Worm (Caenorhabditis elegans) whole organism, L3 larva: ENCODE data around the gene Y49E10.4.

Experiments used
- R02D3.7 ChIP-seq: fragments of 150-350 bp; optimal IDR thresholded peaks from 2 replicates; lab custom pipeline; 2014; ENCODE audit warnings: missing biosample characterization, missing genetic modification characterization
- ama-1 ChIP-seq: fragments of 150-350 bp; optimal IDR thresholded peaks from 2 replicates; lab custom pipeline; 2018
- egl-27 ChIP-seq: sonication (generic microtip); optimal IDR thresholded peaks from 4 replicates; lab custom pipeline; 2017; ENCODE audit warnings: missing biosample characterization, missing genetic modification reagents, missing genetic modification characterization
- fkh-10 ChIP-seq: sonication (generic microtip); optimal IDR thresholded peaks from 2 replicates; lab custom pipeline; 2017; ENCODE audit warnings: missing biosample characterization, missing genetic modification reagents, missing genetic modification characterization
- lin-15B ChIP-seq: fragments of 150-350 bp; optimal IDR thresholded peaks from 2 replicates; lab custom pipeline; 2014; ENCODE audit warnings: missing biosample characterization, missing genetic modification characterization
- lin-39 ChIP-seq: fragments of 150-350 bp; optimal IDR thresholded peaks from 2 replicates; lab custom pipeline; 2018; ENCODE audit warnings: missing biosample characterization, missing genetic modification reagents, missing genetic modification characterization
- nfya-1 ChIP-seq: sonication (generic microtip); optimal IDR thresholded peaks from 2 replicates; lab custom pipeline; 2017; ENCODE audit warnings: missing genetic modification characterization, mild to moderate bottlenecking, missing compliant biosample characterization, antibody characterized with exemption, moderate library complexity; ENCODE audit not compliant: insufficient read depth
- nhr-76 ChIP-seq: fragments of 150-350 bp; sonication (generic microtip); optimal IDR thresholded peaks from 5 replicates; lab custom pipeline; 2014; ENCODE audit warnings: missing biosample characterization, missing genetic modification characterization
- nhr-77 ChIP-seq: fragments of 150-350 bp; optimal IDR thresholded peaks from 2 replicates; lab custom pipeline; 2014; ENCODE audit warnings: missing biosample characterization, missing genetic modification characterization
- pqm-1 ChIP-seq: fragments of 150-350 bp; optimal IDR thresholded peaks from 2 replicates; lab custom pipeline; 2017; ENCODE audit warnings: missing biosample characterization, missing genetic modification characterization, inconsistent platforms
- skn-1 ChIP-seq: fragments of 150-350 bp; optimal IDR thresholded peaks from 2 replicates; lab custom pipeline; 2014; ENCODE audit warnings: missing biosample characterization, missing genetic modification characterization
- snpc-4 ChIP-seq: fragments of 150-350 bp; optimal IDR thresholded peaks from 2 replicates; lab custom pipeline; 2014; ENCODE audit warnings: missing biosample characterization, missing genetic modification characterization
- unc-62 ChIP-seq: fragments of 150-350 bp; sonication (generic microtip); optimal IDR thresholded peaks from 4 replicates; lab custom pipeline; 2014; ENCODE audit warnings: missing biosample characterization, missing genetic modification reagents, missing genetic modification characterization
- ztf-11 ChIP-seq: fragments of 150-350 bp; optimal IDR thresholded peaks from 2 replicates; lab custom pipeline; 2014; ENCODE audit warnings: missing biosample characterization, missing genetic modification characterization

DNA sequence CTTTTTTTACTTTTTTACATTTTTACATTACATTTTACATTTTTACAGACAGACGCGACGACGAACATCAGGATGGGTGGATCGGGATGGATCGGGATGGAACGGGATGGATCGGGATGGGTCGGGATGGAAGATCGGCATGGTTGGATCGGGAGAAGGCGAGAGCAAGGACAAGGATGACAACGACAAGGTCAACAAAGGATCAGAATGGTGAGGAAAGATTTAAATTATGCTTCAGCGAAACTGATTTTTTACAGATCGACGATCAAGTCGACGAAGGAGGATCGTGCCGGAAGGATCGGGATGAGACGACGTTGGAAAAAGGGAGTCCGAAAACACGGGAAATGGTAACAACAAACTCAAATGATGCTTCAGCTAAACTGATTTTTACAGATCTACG is 4.5 kb upstream of the Y49E10.4 start:
- TF ChIP-seq snpc-4, result no peak
- TF ChIP-seq nhr-76 (tag; lab: Kevin White, UChicago), result no peak
- TF ChIP-seq skn-1 (tag; lab: Kevin White, UChicago), result no peak
- TF ChIP-seq lin-15B (tag; lab: Kevin White, UChicago), result no peak
- TF ChIP-seq pqm-1 (tag; lab: Kevin White, UChicago), result no peak
- TF ChIP-seq lin-39 (tag; lab: Kevin White, UChicago), result no peak
- no peak for TF ChIP-seq nfya-1 (tag; lab: Kevin White, UChicago)
- no peak for TF ChIP-seq unc-62 (GFP tag; lab: Kevin White, UChicago)
- no peak for TF ChIP-seq fkh-10 (GFP tag; lab: Kevin White, UChicago)
- TF ChIP-seq R02D3.7, result no peak
- TF ChIP-seq ama-1 (lab: Kevin White, UChicago), result no peak
- no peak for TF ChIP-seq ztf-11
- TF ChIP-seq egl-27, result no peak
- no peak for TF ChIP-seq nhr-77 (tag; lab: Kevin White, UChicago)
